Fruit fly (Drosophila melanogaster) whole organism: Measurements from ENCODE around the gene CG43367.

Source experiments
- EcR ChIP-seq, 2 experiments: fragments of >200 bp; optimal IDR thresholded peaks; 2 replicates each; lab custom pipeline; 2017; ENCODE audit warnings: missing biosample characterization in 2 of 2, missing genetic modification characterization in 2 of 2, missing genetic modification reagents in 2 of 2
- usp ChIP-seq: fragments of >200 bp; optimal IDR thresholded peaks from 2 replicates; lab custom pipeline; 2017; ENCODE audit warnings: missing biosample characterization, missing genetic modification characterization, mixed read lengths

DNA sequence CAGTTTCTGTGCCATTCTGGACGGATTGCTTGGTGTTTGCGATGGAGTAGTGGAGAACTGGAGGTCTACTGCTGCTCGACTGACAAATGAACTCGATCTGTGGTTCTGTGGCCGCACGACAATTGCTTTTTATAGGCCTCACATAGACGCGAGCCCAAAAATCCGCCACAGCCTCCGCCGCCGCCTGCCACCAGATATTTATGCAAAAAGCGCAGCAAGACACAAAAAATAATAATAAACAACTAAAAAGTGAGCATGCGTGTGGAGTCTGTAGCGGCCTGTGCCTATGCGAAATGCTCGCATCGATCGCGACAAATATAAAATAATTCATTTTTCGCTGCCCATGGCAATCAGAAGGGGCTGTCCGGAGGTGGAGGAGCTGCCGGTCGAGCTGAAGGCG lies 15.3 kb downstream of the CG43367 start, which contains the start of gene Cpr64Aa:
- TF ChIP-seq EcR (GFP tag; optimal IDR thresholded peaks at IDR 0.05; lab: Kevin White, UChicago) (no peak), usp (GFP tag; lab: Kevin White, UChicago) (no peak)
